Fruit fly (Drosophila melanogaster) ovary, adult (tissue): ENCODE measurements around the gene okr.

Source experiments
- CG17801 ChIP-seq: fragments of 200-800 bp; optimal IDR thresholded peaks from 2 replicates; lab custom pipeline; 2019; ENCODE audit warnings: missing biosample characterization, mild to moderate bottlenecking, missing genetic modification characterization, moderate library complexity; ENCODE audit not compliant: partially characterized antibody

okr gene

DNA sequence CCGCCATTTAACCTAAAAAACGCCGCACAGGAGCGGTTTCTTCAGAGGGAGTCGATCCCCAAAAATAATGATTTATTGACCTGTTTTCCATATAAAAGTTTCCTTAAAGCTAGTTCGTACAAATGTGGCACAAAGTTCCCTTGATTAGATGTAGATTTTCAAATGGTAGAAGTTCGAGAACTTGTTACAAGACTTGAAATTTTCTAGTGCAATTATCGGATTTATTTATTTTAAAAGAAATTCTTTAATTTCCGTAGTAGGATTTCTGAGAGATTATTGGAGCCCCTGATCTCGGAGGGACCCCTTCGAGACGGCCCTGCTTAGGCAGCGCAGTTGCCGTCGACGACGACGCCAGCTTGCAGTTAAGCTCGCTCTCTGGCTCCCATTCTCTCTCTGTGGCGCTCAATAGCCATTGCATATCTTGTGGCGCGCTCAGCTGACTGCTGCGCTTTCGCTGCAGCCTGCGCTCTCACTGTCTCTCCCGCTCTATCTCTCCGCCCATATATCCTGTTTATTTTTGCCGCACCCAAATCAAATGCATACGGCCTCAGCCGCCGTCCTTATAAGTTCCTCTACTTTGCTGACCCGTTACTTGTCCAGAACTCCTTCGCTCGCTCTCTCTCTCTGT, 34.9 kb downstream of the okr start:
- TF ChIP-seq CG17801 (GFP tag; lab: Kevin White, UChicago), result peak; percentile 1

DNA sequence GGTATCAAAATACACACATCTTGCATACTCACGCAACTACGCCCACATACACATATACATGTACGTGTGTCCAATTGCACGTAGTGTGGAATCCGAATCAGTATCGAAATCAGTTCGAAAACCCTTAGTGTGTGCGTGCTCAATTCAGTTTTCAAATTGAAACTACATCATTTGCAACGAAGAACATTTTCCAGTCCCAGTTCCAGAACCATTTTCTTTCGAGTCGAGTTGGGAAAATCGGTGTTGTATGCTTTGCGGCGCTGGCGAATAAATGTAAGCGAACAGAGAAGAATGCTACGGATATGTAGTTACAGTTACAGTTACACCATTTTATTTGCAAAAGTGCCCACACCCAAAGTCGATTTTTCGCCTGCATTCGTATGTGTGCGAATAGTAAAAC, 35.6 kb downstream of the okr start:
- no peak for TF ChIP-seq CG17801 (GFP tag; lab: Kevin White, UChicago)

DNA sequence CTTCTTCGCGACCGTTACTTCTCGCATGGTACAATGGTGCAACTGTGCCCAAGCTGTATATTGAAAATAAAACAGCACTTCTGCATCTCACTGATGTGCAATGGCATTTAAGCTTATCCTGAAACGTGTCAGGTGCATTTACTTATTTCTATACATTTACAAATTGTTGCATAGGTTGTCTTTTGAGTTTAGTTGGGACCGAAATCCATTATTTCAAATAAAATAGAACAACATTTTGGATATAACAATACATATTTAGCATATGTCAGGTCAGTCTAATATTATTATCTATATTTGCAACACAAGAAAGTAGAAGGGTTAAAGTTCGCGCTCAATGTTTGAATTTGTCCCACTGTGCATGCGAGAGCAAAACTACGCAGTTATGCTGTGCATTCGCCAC, 36.2 kb downstream of the okr start:
- no peak for TF ChIP-seq CG17801 (GFP tag; lab: Kevin White, UChicago)

DNA sequence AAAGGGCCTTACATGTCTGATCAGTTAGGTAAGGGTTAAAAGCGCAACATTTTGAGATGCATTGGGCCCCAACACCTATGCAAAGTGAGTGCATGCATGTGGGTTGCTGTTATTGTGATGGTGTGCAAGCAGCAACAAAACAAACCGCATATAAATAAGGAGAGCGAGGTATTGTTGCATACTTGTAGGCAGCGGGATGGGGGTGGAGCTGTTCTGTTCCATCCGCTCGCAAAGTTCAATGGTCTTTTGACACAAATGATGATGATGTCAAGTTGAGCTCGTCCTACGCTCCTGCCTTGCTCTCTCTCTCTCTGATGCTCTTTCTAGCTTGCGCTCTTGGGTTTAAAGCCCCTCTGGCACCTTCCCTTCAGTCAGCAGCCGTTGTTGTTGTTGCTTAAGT, 36.9 kb downstream of the okr start:
- TF ChIP-seq CG17801 (GFP tag; lab: Kevin White, UChicago), result no peak

DNA sequence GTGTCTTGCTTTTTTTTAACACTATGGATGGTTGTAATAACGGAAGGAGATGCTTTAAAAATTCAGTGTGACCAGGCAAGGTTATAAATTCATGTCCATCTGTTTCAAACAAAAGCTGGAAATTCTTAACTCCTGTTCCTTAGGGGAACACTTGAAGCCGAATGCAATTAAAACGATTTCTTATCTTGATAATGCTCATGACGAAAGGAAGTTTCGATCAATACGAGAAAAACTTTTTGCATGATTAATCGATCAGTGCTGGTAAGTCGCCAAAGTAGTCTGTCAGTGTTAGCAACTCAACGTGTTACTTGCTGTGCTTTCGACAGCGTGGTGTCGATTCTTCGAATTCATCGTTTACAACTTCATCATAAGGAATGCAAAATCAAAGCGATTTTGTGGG, 38.1 kb downstream of the okr start, which contains the start of gene Rbp9:
Gene Rbp9 (plus strand): TSS at position 291 of the 400 bp plus-strand sequence.
- no peak for TF ChIP-seq CG17801 (GFP tag; lab: Kevin White, UChicago)

- TF ChIP-seq CG17801 (GFP tag; lab: Kevin White, UChicago), result no peak
These were observed 46.9 kb downstream of the okr start for dm6 chr2L:2945438-2946220.

- no peak for TF ChIP-seq CG17801 (GFP tag; lab: Kevin White, UChicago)
These were observed 48.0 kb downstream of the okr start for dm6 chr2L:2944509-2944908.

DNA sequence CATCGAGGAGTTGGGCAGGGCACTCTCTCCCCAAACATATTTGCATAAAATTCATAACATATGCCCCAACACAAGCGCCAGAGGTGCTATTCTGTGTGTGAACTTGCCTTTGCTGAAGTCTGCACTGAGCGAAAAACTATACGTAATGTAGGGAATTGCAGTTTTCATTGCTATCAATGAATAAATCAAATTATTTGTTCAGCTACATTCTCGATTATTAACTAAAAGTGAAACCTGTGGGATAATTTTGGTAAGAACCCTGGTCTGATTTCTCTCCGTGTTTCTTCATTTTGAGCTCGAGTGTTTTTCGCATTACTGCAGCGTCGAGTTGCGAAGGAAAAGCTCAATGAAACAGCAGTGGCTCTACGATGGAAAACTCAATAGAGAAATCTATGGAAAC, 49.9 kb downstream of the okr start:
- no peak for TF ChIP-seq CG17801 (GFP tag; lab: Kevin White, UChicago)

- TF ChIP-seq CG17801 (GFP tag; lab: Kevin White, UChicago), result no peak
These were observed 51.2 kb downstream of the okr start for dm6 chr2L:2941353-2941752.

dm6 chr2L:2939698-2940097, 52.9 kb downstream of the okr start:
- no peak for TF ChIP-seq CG17801 (GFP tag; lab: Kevin White, UChicago)
